Worm (Caenorhabditis elegans) whole organism, mixed stage, embryonic: Measurements from ENCODE around the gene srd-42.

Experiments used
- elt-1 ChIP-seq: sonication (generic microtip); optimal IDR thresholded peaks from 2 replicates; lab custom pipeline; 2017; ENCODE audit warnings: missing genetic modification characterization, mild to moderate bottlenecking, missing compliant biosample characterization, antibody characterized with exemption, moderate library complexity, borderline replicate concordance; ENCODE audit not compliant: insufficient read depth
- elt-3 ChIP-seq: fragments of 150-350 bp; optimal IDR thresholded peaks from 2 replicates; lab custom pipeline; 2014; ENCODE audit warnings: missing biosample characterization, missing genetic modification characterization
- ham-2 ChIP-seq: fragments of 200-800 bp; sonication (Bioruptor generic); optimal IDR thresholded peaks from 2 replicates; lab custom pipeline; 2018; ENCODE audit warnings: mild to moderate bottlenecking, missing genetic modification characterization, missing compliant biosample characterization
- lsy-2 ChIP-seq: fragments of 150-350 bp; optimal IDR thresholded peaks from 2 replicates; lab custom pipeline; 2014; ENCODE audit warnings: missing biosample characterization, missing genetic modification characterization
- mab-5 ChIP-seq: fragments of 150-350 bp; optimal IDR thresholded peaks from 2 replicates; lab custom pipeline; 2014; ENCODE audit warnings: missing biosample characterization, missing genetic modification characterization
- mep-1 ChIP-seq: fragments of 150-350 bp; optimal IDR thresholded peaks from 2 replicates; lab custom pipeline; 2017; ENCODE audit warnings: missing biosample characterization, missing genetic modification reagents, missing genetic modification characterization, inconsistent platforms
- nhr-12 ChIP-seq: fragments of 150-350 bp; optimal IDR thresholded peaks from 2 replicates; lab custom pipeline; 2014; ENCODE audit warnings: missing biosample characterization, missing genetic modification characterization
- nhr-237 ChIP-seq: fragments of 150-350 bp; optimal IDR thresholded peaks from 2 replicates; lab custom pipeline; 2014; ENCODE audit warnings: missing biosample characterization, missing genetic modification characterization
- nhr-28 ChIP-seq: fragments of 150-350 bp; optimal IDR thresholded peaks from 2 replicates; lab custom pipeline; 2014; ENCODE audit warnings: missing biosample characterization, missing genetic modification characterization
- nhr-76 ChIP-seq: sonication (generic microtip); optimal IDR thresholded peaks from 2 replicates; lab custom pipeline; 2017; ENCODE audit warnings: missing biosample characterization, missing genetic modification characterization
- unc-39 ChIP-seq: fragments of 150-350 bp; optimal IDR thresholded peaks from 2 replicates; lab custom pipeline; 2014; ENCODE audit warnings: missing biosample characterization, missing genetic modification characterization
- unc-62 ChIP-seq: fragments of 150-350 bp; optimal IDR thresholded peaks from 2 replicates; lab custom pipeline; 2014; ENCODE audit warnings: missing biosample characterization, missing genetic modification reagents, missing genetic modification characterization

- no peak for TF ChIP-seq nhr-28 (tag; lab: Kevin White, UChicago)
- TF ChIP-seq unc-39 (tag; lab: Kevin White, UChicago), result no peak
- no peak for TF ChIP-seq elt-3 (tag; lab: Kevin White, UChicago)
- no peak for TF ChIP-seq ham-2 (GFP tag; lab: Kevin White, UChicago)
- no peak for TF ChIP-seq mab-5 (tag; lab: Kevin White, UChicago)
- no peak for TF ChIP-seq lsy-2
- TF ChIP-seq unc-62 (GFP tag; lab: Kevin White, UChicago), result no peak
- TF ChIP-seq elt-1 (tag; lab: Kevin White, UChicago), result no peak
- no peak for TF ChIP-seq nhr-237 (tag; lab: Kevin White, UChicago)
- TF ChIP-seq nhr-12 (tag; lab: Kevin White, UChicago), result no peak
- no peak for TF ChIP-seq mep-1 (tag; lab: Kevin White, UChicago)
- no peak for TF ChIP-seq nhr-76 (tag; lab: Kevin White, UChicago)
Measured at ce11 chrX:13352164-13352563, 48.9 kb upstream of the srd-42 start.
